Fruit fly (Drosophila melanogaster): Measurements from ENCODE around the gene CG5214.

dm6 chr3R:11195792-11196191, 48.3 kb upstream of the CG5214 start, which contains the start of gene CG18577:
- TF ChIP-seq CG8478 (optimal IDR thresholded peaks at IDR 0.05): no peak
- no peak for TF ChIP-seq CTCF (optimal IDR thresholded peaks at IDR 0.05)
